Fruit fly (Drosophila melanogaster): Measurements from ENCODE around the gene CG12219.
A peak's percentile ranks its signal among the peaks of the same experiment; 100 is the strongest.

The CG12219 gene

dm6 chrX:6287842-6288241 lies 13.2 kb downstream of the CG12219 start, which contains the start of the genes Top3beta and wuho (continued):
- TF ChIP-seq her (GFP tag; optimal IDR thresholded peaks at IDR 0.05) (peak; percentile 62), Hmr (GFP tag; optimal IDR thresholded peaks at IDR 0.05) (peak; percentile 75), da (GFP tag; optimal IDR thresholded peaks at IDR 0.05) (no peak), Fer3 (tag; optimal IDR thresholded peaks at IDR 0.05) (peak; percentile 15), prd (optimal IDR thresholded peaks at IDR 0.05) (no peak), prd (GFP tag; IDR thresholded peaks at IDR 0.05) (0 out of 3 replicates have a peak, but pooled peaks have one; percentile 35), CG12391 (tag; optimal IDR thresholded peaks at IDR 0.05) (peak; percentile 63), Hmx (GFP tag; optimal IDR thresholded peaks at IDR 0.05) (no peak), tio (GFP tag; optimal IDR thresholded peaks at IDR 0.05) (no peak), CG6175 (GFP tag; IDR thresholded peaks at IDR 0.05) (no peak), Dbx (GFP tag; IDR thresholded peaks at IDR 0.05) (peak; percentile 62; the same call in 2 of the 3 replicates), ind (GFP tag; optimal IDR thresholded peaks at IDR 0.05) (peak; percentile 23), pita (GFP tag; optimal IDR thresholded peaks at IDR 0.05) (no peak), vfl (GFP tag; optimal IDR thresholded peaks at IDR 0.05) (no peak), Med (GFP tag) (peak; percentile 91), CG31365 (tag; optimal IDR thresholded peaks at IDR 0.05) (no peak), hth (optimal IDR thresholded peaks at IDR 0.05) (no peak), CG12744 (GFP tag; optimal IDR thresholded peaks at IDR 0.05) (peak; percentile 4), CG13894 (tag; optimal IDR thresholded peaks at IDR 0.05) (peak; percentile 97), CG30431 (GFP tag; optimal IDR thresholded peaks at IDR 0.05) (no peak), Gsc (GFP tag; IDR thresholded peaks at IDR 0.05) (no peak), bcd (GFP tag; optimal IDR thresholded peaks at IDR 0.05) (peak; percentile 68), dysf (GFP tag; IDR thresholded peaks at IDR 0.05) (peak; percentile 18; the same call in 1 of the 3 replicates), repo (GFP tag; optimal IDR thresholded peaks at IDR 0.05) (peak; percentile 7), C15 (GFP tag; IDR thresholded peaks at IDR 0.05) (no peak), CG9215 (GFP tag; IDR thresholded peaks at IDR 0.05) (no peak), nmo (GFP tag; optimal IDR thresholded peaks at IDR 0.05) (peak; percentile 47), HLH4C (GFP tag; IDR thresholded peaks at IDR 0.05; ENCODE audit: partially characterized antibody) (peak; percentile 79), Pdp1 (GFP tag; optimal IDR thresholded peaks at IDR 0.05) (peak; percentile 47 to 82), Fer1 (GFP tag; optimal IDR thresholded peaks at IDR 0.05) (peak; percentile 68), HLH3B (GFP tag; IDR thresholded peaks at IDR 0.05) (no peak), scrt (GFP tag; optimal IDR thresholded peaks at IDR 0.05) (no peak), jumu (GFP tag; optimal IDR thresholded peaks at IDR 0.05) (peak; percentile 58), CG33213 (GFP tag; optimal IDR thresholded peaks at IDR 0.05) (peak; percentile 81), D19B (GFP tag; optimal IDR thresholded peaks at IDR 0.05) (no peak), CrebB (tag; optimal IDR thresholded peaks at IDR 0.05) (peak; percentile 41), yki (optimal IDR thresholded peaks at IDR 0.05) (no peak), CG4617 (GFP tag; optimal IDR thresholded peaks at IDR 0.05; ENCODE audit: borderline replicate concordance) (peak; percentile 97), CG7963 (GFP tag; IDR thresholded peaks at IDR 0.05; ENCODE audit: partially characterized antibody) (no peak), lbe (GFP tag; optimal IDR thresholded peaks at IDR 0.05) (peak; percentile 30), CHES-1-like (GFP tag; optimal IDR thresholded peaks at IDR 0.05) (peak; percentile 74), MTF-1 (GFP tag; optimal IDR thresholded peaks at IDR 0.05; ENCODE audit: borderline replicate concordance) (peak; percentile 11), nerfin-1 (tag; optimal IDR thresholded peaks at IDR 0.05) (peak; percentile 60), kah (GFP tag; optimal IDR thresholded peaks at IDR 0.05) (peak; percentile 13), CG8944 (GFP tag; optimal IDR thresholded peaks at IDR 0.05) (peak; percentile 16), CG30020 (tag; optimal IDR thresholded peaks at IDR 0.05) (peak; percentile 41), PHDP (tag; optimal IDR thresholded peaks at IDR 0.05) (peak; percentile 32), CG9876 (GFP tag; optimal IDR thresholded peaks at IDR 0.05) (peak; percentile 15), CG8478 (optimal IDR thresholded peaks at IDR 0.05) (no peak), ash1 (GFP tag; optimal IDR thresholded peaks at IDR 0.05) (peak; percentile 62), Opbp (GFP tag; IDR thresholded peaks at IDR 0.05; ENCODE audit: partially characterized antibody) (peak; percentile 71), shn (GFP tag; optimal IDR thresholded peaks at IDR 0.05) (peak; percentile 6)
